Fruit fly (Drosophila melanogaster) whole organism, prepupa: Measurements from ENCODE around the gene CG17129.

ENCODE experiments used
- Blimp-1 ChIP-seq: fragments of 200-800 bp; sonication (Bioruptor generic); optimal IDR thresholded peaks from 3 replicates; lab custom pipeline; 2017; ENCODE audit warnings: missing biosample characterization, missing genetic modification characterization, mild to moderate bottlenecking, moderate library complexity, missing genetic modification reagents
- CG6854 ChIP-seq: fragments of 200-800 bp; sonication (Bioruptor generic); optimal IDR thresholded peaks from 2 replicates; lab custom pipeline; 2017; ENCODE audit warnings: missing biosample characterization, mild to moderate bottlenecking, missing genetic modification characterization
- Ets21C ChIP-seq: fragments of 200-800 bp; sonication (Bioruptor generic); optimal IDR thresholded peaks from 3 replicates; lab custom pipeline; 2016; ENCODE audit warnings: missing biosample characterization, missing genetic modification characterization
- Sox14 ChIP-seq: fragments of 200-800 bp; sonication (Bioruptor generic); optimal IDR thresholded peaks from 3 replicates; lab custom pipeline; 2016; ENCODE audit warnings: missing biosample characterization, missing genetic modification characterization

- TF ChIP-seq Blimp-1 (GFP tag; lab: Kevin White, UChicago) = no peak
- TF ChIP-seq CG6854 = no peak
- TF ChIP-seq Ets21C (GFP tag; lab: Kevin White, UChicago) = no peak
- TF ChIP-seq Sox14 (GFP tag; lab: Kevin White, UChicago) = no peak
These were observed 20.2 kb upstream of the CG17129 start for dm6 chr3L:700160-700917.
